Fruit fly (Drosophila melanogaster): Measurements from ENCODE around the gene Idgf3.
A peak's percentile ranks its signal among the peaks of the same experiment; 100 is the strongest.

The Idgf3 gene

DNA sequence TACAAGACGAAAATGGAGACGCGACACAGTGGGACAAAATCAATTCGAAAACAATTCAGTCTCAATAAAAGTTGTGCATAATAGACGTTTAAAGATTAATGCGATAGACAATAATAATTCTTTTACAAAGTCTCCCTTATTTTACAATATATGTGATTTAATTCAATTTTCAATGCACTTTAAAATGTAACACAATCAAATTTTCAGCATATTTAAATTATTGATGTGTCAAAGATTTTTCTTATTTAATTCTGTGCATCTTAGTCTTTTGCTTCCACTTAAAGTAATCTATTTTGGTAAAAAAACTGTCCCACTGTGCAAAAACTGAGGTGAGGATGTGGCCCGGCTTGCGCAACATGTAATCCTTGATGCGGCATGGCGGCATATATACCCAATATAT, 12.8 kb upstream of the Idgf3 start (continued):
- TF ChIP-seq svp (GFP tag) (peak; percentile 84), CG3919 (GFP tag; optimal IDR thresholded peaks at IDR 0.05) (peak; percentile 58), Smox (GFP tag; optimal IDR thresholded peaks at IDR 0.05) (peak; percentile 71), ss (GFP tag; optimal IDR thresholded peaks at IDR 0.05) (peak; percentile 33 to 70), CG31627 (GFP tag; optimal IDR thresholded peaks at IDR 0.05) (peak; percentile 59), CG8632 (GFP tag; optimal IDR thresholded peaks at IDR 0.05) (peak; percentile 64), Hr39 (GFP tag; optimal IDR thresholded peaks at IDR 0.05) (peak; percentile 61), Eip93F (GFP tag; optimal IDR thresholded peaks at IDR 0.05) (no peak), Ets21C (GFP tag; optimal IDR thresholded peaks at IDR 0.05) (peak; percentile 64), achi (GFP tag; optimal IDR thresholded peaks at IDR 0.05) (peak; percentile 75), OdsH (GFP tag; optimal IDR thresholded peaks at IDR 0.05) (peak; percentile 70), acj6 (GFP tag; optimal IDR thresholded peaks at IDR 0.05) (peak; percentile 69), Sox102F (GFP tag; optimal IDR thresholded peaks at IDR 0.05) (peak; percentile 38), vri (GFP tag; optimal IDR thresholded peaks at IDR 0.05) (peak; percentile 40), CG11902 (GFP tag; optimal IDR thresholded peaks at IDR 0.05) (peak; percentile 11), CG6792 (GFP tag; optimal IDR thresholded peaks at IDR 0.05) (peak; percentile 65), dsx (GFP tag; optimal IDR thresholded peaks at IDR 0.05; ENCODE audit: poor library complexity, severe bottlenecking) (peak; percentile 53), CG4318 (GFP tag; optimal IDR thresholded peaks at IDR 0.05) (peak; percentile 49), Hr38 (GFP tag; optimal IDR thresholded peaks at IDR 0.05) (no peak), Blimp-1 (GFP tag; optimal IDR thresholded peaks at IDR 0.05) (no peak)

DNA sequence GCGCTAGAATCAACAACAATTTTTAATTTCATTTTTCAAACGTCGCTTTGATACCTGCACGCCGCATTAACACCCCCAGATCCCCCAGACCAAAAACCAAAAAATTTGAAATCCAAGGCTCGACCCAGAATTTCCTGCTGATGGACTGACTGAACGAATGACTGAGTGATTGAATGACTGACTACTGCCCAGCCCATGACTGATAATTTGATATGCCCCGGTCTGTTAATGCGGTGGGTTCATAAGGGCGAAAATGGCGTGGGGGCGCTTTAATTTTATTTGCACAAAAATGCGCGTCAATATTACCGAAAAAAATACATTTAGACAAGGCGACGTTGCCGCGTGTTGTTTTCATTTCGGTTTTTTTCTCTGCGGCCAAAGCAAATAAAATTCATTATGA, 8.1 kb upstream of the Idgf3 start:
- TF ChIP-seq achi (GFP tag; optimal IDR thresholded peaks at IDR 0.05) (no peak), svp (GFP tag) (peak; percentile 82), vri (GFP tag; optimal IDR thresholded peaks at IDR 0.05) (no peak), CG11762 (GFP tag; optimal IDR thresholded peaks at IDR 0.05; ENCODE audit: insufficient read depth) (no peak)

DNA sequence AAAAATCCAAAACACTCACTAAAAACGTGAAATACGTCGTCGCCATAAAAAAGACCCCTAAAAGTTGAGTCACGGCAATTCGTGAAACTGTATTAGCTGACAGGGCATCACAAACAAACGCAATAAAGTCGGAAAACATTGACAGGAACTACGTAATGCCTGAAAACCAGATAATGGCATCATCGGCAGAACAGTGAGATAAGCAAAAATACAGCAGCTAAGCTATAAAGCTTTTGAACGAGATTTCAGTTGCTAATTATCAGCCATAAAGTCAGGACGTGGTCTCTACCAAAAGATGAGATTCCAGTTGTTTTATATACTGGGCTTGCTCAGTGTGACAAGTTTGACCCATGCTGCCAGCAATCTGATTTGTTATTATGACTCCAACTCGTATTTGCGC, 5.7 kb upstream of the Idgf3 start, which contains the start of gene Idgf1:
Idgf1 (plus strand) TSS at position 245 of the 400 bp plus-strand sequence.
- TF ChIP-seq vri (GFP tag; optimal IDR thresholded peaks at IDR 0.05) (peak; percentile 67), Sox14 (GFP tag; optimal IDR thresholded peaks at IDR 0.05) (no peak), CG16779 (tag; optimal IDR thresholded peaks at IDR 0.05) (no peak), svp (GFP tag) (peak; percentile 74)

DNA sequence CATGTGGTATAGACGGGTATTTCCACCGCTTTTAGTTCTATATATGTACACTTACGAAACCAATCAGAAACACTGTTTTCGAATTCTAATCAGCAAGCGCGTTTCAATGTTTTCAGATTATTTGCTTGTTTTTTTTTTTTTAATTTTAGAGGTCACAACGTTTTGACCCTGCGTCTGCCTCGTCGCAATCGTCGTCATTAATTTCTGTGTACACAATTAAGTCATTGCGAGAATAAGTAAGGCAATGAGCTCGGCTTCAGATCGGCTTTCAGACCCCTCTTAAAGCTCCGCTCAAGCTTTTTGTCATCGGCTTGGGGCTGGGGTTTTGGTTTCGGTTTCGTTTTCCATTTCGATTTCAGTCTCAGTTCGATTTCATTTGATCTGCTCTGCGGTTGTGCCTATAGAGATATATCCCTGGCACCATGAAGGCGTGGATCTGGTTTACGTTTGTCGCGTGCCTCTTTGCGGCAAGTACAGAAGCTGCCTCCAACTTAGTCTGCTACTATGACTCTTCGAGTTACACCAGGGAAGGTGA, 3.7 kb upstream of the Idgf3 start, which contains the start of gene Idgf2:
Idgf2 (plus strand) TSS at position 356 of the 535 bp plus-strand sequence.
- TF ChIP-seq Sox14 (GFP tag; optimal IDR thresholded peaks at IDR 0.05) (no peak), CG10669 (GFP tag; optimal IDR thresholded peaks at IDR 0.05) (no peak), Gug (GFP tag; IDR thresholded peaks at IDR 0.05) (no peak), svp (GFP tag) (peak; percentile 96), vri (GFP tag; optimal IDR thresholded peaks at IDR 0.05) (peak; percentile 40), Blimp-1 (GFP tag; optimal IDR thresholded peaks at IDR 0.05) (peak; percentile 72)

DNA sequence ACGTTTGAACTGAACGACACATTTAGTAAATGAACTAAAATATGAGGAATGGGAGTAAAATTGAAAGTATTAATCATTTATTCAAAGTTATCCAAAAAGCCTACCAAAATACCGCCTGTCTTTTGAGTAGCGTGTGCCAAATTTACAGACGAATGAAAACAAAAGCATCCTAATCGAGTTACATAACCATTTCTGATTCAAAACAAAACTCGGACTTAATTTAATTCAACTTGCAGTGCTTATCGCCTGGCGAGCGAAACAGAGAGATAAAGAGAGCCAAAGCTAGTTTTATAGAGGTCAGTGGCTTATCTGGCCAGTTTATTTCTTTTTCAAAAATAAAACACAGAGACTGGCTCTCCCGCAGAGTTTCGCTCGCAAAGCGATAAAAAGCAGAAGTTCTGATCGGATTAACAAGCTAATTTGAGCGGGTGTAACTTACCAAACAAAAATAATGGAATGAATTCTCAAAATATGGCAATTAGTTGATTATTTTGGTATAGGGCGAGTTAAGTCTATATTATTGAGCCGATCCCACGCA, 2.8 kb upstream of the Idgf3 start:
- TF ChIP-seq svp (GFP tag) (peak; percentile 35), CG4318 (GFP tag; optimal IDR thresholded peaks at IDR 0.05) (no peak), Eip78C (GFP tag) (peak; percentile 19), vri (GFP tag; optimal IDR thresholded peaks at IDR 0.05) (peak; percentile 66), CG10669 (GFP tag; optimal IDR thresholded peaks at IDR 0.05) (peak; percentile 20), Hr4 (GFP tag; optimal IDR thresholded peaks at IDR 0.05) (no peak), Sox15 (GFP tag; optimal IDR thresholded peaks at IDR 0.05) (no peak), CG11294 (GFP tag; IDR thresholded peaks at IDR 0.05) (no peak), ss (GFP tag; optimal IDR thresholded peaks at IDR 0.05) (peak in 1 of 2 experiments; percentile 21)

Measured in whole organism, prepupa.